Worm (Caenorhabditis elegans) whole organism, L4/young adult: ENCODE results near the gene hpo-28.

Experiments used
- W03F9.2 ChIP-seq: fragments of 150-350 bp; optimal IDR thresholded peaks from 2 replicates; lab custom pipeline; 2014; ENCODE audit warnings: missing biosample characterization, missing genetic modification characterization
- dao-5 ChIP-seq: sonication (generic microtip); optimal IDR thresholded peaks from 2 replicates; lab custom pipeline; 2016; ENCODE audit warnings: missing genotype, missing genetic modification characterization, moderate library complexity, missing compliant biosample characterization
- him-1 ChIP-seq: sonication (generic microtip); optimal IDR thresholded peaks from 2 replicates; lab custom pipeline; 2016; ENCODE audit warnings: missing genotype, missing genetic modification reagents, missing genetic modification characterization, missing compliant biosample characterization

- peak; percentile 64 for TF ChIP-seq him-1 (tag; lab: Kevin White, UChicago)
- TF ChIP-seq dao-5 (tag; lab: Kevin White, UChicago) = no peak
- TF ChIP-seq W03F9.2 (tag; lab: Kevin White, UChicago) = peak; percentile 5
Observed at ce11 chrIII:5758519-5759099, 49.5 kb upstream of the hpo-28 start.
